Worm (Caenorhabditis elegans) whole organism, late embryonic: ENCODE results near the gene cash-1.
"Not testable (repeated sequence)": the region's sequence is repeated elsewhere in the genome, so short reads cannot be mapped to it uniquely, and the experiment has no call there.

Experiments used
- F13H6.1 ChIP-seq: sonication (generic microtip); optimal IDR thresholded peaks from 2 replicates; lab custom pipeline; 2016; ENCODE audit warnings: missing genetic modification characterization, missing compliant biosample characterization
- K02D7.2 ChIP-seq: sonication (generic microtip); optimal IDR thresholded peaks from 2 replicates; lab custom pipeline; 2017; ENCODE audit warnings: mild to moderate bottlenecking, missing genetic modification characterization, missing compliant biosample characterization
- K09A11.1 ChIP-seq: sonication (generic microtip); optimal IDR thresholded peaks from 2 replicates; lab custom pipeline; 2017; ENCODE audit warnings: antibody characterized with exemption, mild to moderate bottlenecking, missing genetic modification characterization, missing compliant biosample characterization; ENCODE audit not compliant: insufficient read depth
- T23F11.4 ChIP-seq: fragments of 200-800 bp; sonication (Bioruptor generic); optimal IDR thresholded peaks from 2 replicates; lab custom pipeline; 2018; ENCODE audit warnings: mild to moderate bottlenecking, missing genetic modification characterization, missing compliant biosample characterization
- Y22D7AL.16 ChIP-seq: sonication (generic microtip); optimal IDR thresholded peaks from 2 replicates; lab custom pipeline; 2016; ENCODE audit warnings: missing genetic modification characterization, missing compliant biosample characterization
- ceh-18 ChIP-seq: sonication (generic microtip); optimal IDR thresholded peaks from 2 replicates; lab custom pipeline; 2016; ENCODE audit warnings: missing genetic modification characterization, missing compliant biosample characterization
- ceh-19 ChIP-seq: fragments of 200-800 bp; sonication (Bioruptor generic); optimal IDR thresholded peaks from 2 replicates; lab custom pipeline; 2018; ENCODE audit warnings: mild to moderate bottlenecking, missing genetic modification characterization, missing compliant biosample characterization
- ceh-30 ChIP-seq: fragments of 150-350 bp; optimal IDR thresholded peaks from 2 replicates; lab custom pipeline; 2014; ENCODE audit warnings: missing biosample characterization, missing genetic modification characterization
- ceh-31 ChIP-seq: sonication (generic microtip); optimal IDR thresholded peaks from 2 replicates; lab custom pipeline; 2016; ENCODE audit warnings: missing genetic modification characterization, missing compliant biosample characterization
- ceh-34 ChIP-seq: sonication (generic microtip); optimal IDR thresholded peaks from 2 replicates; lab custom pipeline; 2016; ENCODE audit warnings: mild to moderate bottlenecking, missing genetic modification characterization, missing compliant biosample characterization
- ceh-48 ChIP-seq: sonication (generic microtip); optimal IDR thresholded peaks from 2 replicates; lab custom pipeline; 2016; ENCODE audit warnings: missing genetic modification characterization, inconsistent platforms, missing compliant biosample characterization
- ceh-6 ChIP-seq: fragments of 200-800 bp; sonication (Bioruptor generic); optimal IDR thresholded peaks from 2 replicates; lab custom pipeline; 2018; ENCODE audit warnings: mild to moderate bottlenecking, missing genetic modification characterization, missing compliant biosample characterization
- ceh-9 ChIP-seq: sonication (generic microtip); optimal IDR thresholded peaks from 2 replicates; lab custom pipeline; 2016; ENCODE audit warnings: mild to moderate bottlenecking, missing genetic modification characterization, inconsistent platforms, missing compliant biosample characterization
- che-1 ChIP-seq: sonication (generic microtip); optimal IDR thresholded peaks from 2 replicates; lab custom pipeline; 2016; ENCODE audit warnings: mild to moderate bottlenecking, missing genetic modification characterization, missing compliant biosample characterization
- dve-1 ChIP-seq: sonication (generic microtip); optimal IDR thresholded peaks from 2 replicates; lab custom pipeline; 2017; ENCODE audit warnings: antibody characterized with exemption, mild to moderate bottlenecking, missing genetic modification characterization, missing compliant biosample characterization
- elt-4 ChIP-seq: sonication (generic microtip); optimal IDR thresholded peaks from 2 replicates; lab custom pipeline; 2016; ENCODE audit warnings: missing genetic modification characterization, missing compliant biosample characterization
- ets-4 ChIP-seq: sonication (generic microtip); optimal IDR thresholded peaks from 2 replicates; lab custom pipeline; 2016; ENCODE audit warnings: missing genetic modification characterization, missing compliant biosample characterization
- eyg-1 ChIP-seq: sonication (generic microtip); optimal IDR thresholded peaks from 2 replicates; lab custom pipeline; 2016; ENCODE audit warnings: missing genotype, missing genetic modification characterization, missing compliant biosample characterization
- fax-1 ChIP-seq: sonication (generic microtip); optimal IDR thresholded peaks from 2 replicates; lab custom pipeline; 2016; ENCODE audit warnings: missing genotype, missing genetic modification characterization, missing compliant biosample characterization
- gmeb-2 ChIP-seq: sonication (generic microtip); optimal IDR thresholded peaks from 2 replicates; lab custom pipeline; 2016; ENCODE audit warnings: missing genetic modification characterization, inconsistent platforms, missing compliant biosample characterization
- hlh-13 ChIP-seq: fragments of 200-800 bp; sonication (Bioruptor generic); optimal IDR thresholded peaks from 2 replicates; lab custom pipeline; 2018; ENCODE audit warnings: mild to moderate bottlenecking, missing genetic modification characterization, missing compliant biosample characterization
- hlh-30 ChIP-seq: sonication (generic microtip); optimal IDR thresholded peaks from 2 replicates; lab custom pipeline; 2017; ENCODE audit warnings: antibody characterized with exemption, missing genetic modification characterization, missing compliant biosample characterization; ENCODE audit not compliant: insufficient read depth
- lin-11 ChIP-seq: fragments of 200-800 bp; sonication (Bioruptor generic); optimal IDR thresholded peaks from 2 replicates; lab custom pipeline; 2018; ENCODE audit warnings: mild to moderate bottlenecking, missing genetic modification characterization, missing compliant biosample characterization
- madf-2 ChIP-seq: sonication (generic microtip); optimal IDR thresholded peaks from 2 replicates; lab custom pipeline; 2017; ENCODE audit warnings: missing genetic modification characterization, missing compliant biosample characterization
- nfya-1 ChIP-seq: sonication (generic microtip); optimal IDR thresholded peaks from 2 replicates; lab custom pipeline; 2017; ENCODE audit warnings: missing genetic modification characterization, mild to moderate bottlenecking, missing compliant biosample characterization, antibody characterized with exemption, moderate library complexity
- nhr-11 ChIP-seq: fragments of 150-350 bp; optimal IDR thresholded peaks from 2 replicates; lab custom pipeline; 2014; ENCODE audit warnings: missing biosample characterization, missing genetic modification characterization
- nhr-232 ChIP-seq: sonication (generic microtip); optimal IDR thresholded peaks from 2 replicates; lab custom pipeline; 2016; ENCODE audit warnings: missing genetic modification characterization, missing compliant biosample characterization
- npax-4 ChIP-seq: sonication (generic microtip); optimal IDR thresholded peaks from 2 replicates; lab custom pipeline; 2016; ENCODE audit warnings: missing genetic modification characterization, missing compliant biosample characterization
- odd-2 ChIP-seq: sonication (generic microtip); optimal IDR thresholded peaks from 2 replicates; lab custom pipeline; 2017; ENCODE audit warnings: antibody characterized with exemption, mild to moderate bottlenecking, missing genetic modification characterization, missing compliant biosample characterization
- pat-9 ChIP-seq: fragments of 200-800 bp; sonication (Bioruptor generic); optimal IDR thresholded peaks from 2 replicates; lab custom pipeline; 2018; ENCODE audit warnings: mild to moderate bottlenecking, missing genetic modification characterization, moderate library complexity, missing compliant biosample characterization
- pax-1 ChIP-seq: fragments of 150-350 bp; optimal IDR thresholded peaks from 2 replicates; lab custom pipeline; 2014; ENCODE audit warnings: missing biosample characterization, missing genetic modification characterization
- pha-4 ChIP-seq: fragments of 150-350 bp; optimal IDR thresholded peaks from 2 replicates; lab custom pipeline; 2018; ENCODE audit warnings: missing biosample characterization, missing genetic modification reagents, missing genetic modification characterization
- ref-2 ChIP-seq: sonication (generic microtip); optimal IDR thresholded peaks from 2 replicates; lab custom pipeline; 2016; ENCODE audit warnings: missing genetic modification characterization, missing compliant biosample characterization
- sdc-2 ChIP-seq: sonication (generic microtip); optimal IDR thresholded peaks from 2 replicates; lab custom pipeline; 2016; ENCODE audit warnings: missing genotype, missing genetic modification characterization, missing compliant biosample characterization
- sox-2 ChIP-seq: fragments of 200-800 bp; sonication (Bioruptor generic); IDR thresholded peaks from 2 replicates; pipeline ENCODE4 v1.3.6; 2022; ENCODE audit warnings: missing genetic modification reagents, missing genetic modification characterization, missing compliant biosample characterization
- tbx-2 ChIP-seq: sonication (generic microtip); optimal IDR thresholded peaks from 2 replicates; lab custom pipeline; 2016; ENCODE audit warnings: missing genetic modification characterization, missing compliant biosample characterization
- tbx-7 ChIP-seq: sonication (generic microtip); optimal IDR thresholded peaks from 2 replicates; lab custom pipeline; 2016; ENCODE audit warnings: missing genotype, missing genetic modification characterization, missing compliant biosample characterization
- unc-3 ChIP-seq, 2 experiments: fragments of 200-800 bp in 1 of 2; sonication (Bioruptor generic) in 1 of 2; sonication (generic microtip) in 1 of 2; conservative IDR thresholded peaks in 1 of 2; optimal IDR thresholded peaks in 1 of 2; 2 replicates each; pipeline versions ENCODE4 v1.3.6 to Lab custom; 2016 to 2022; ENCODE audit warnings: missing compliant biosample characterization in 2 of 2, missing genetic modification characterization in 2 of 2, missing genetic modification reagents in 1 of 2
- unc-42 ChIP-seq: sonication (generic microtip); optimal IDR thresholded peaks from 2 replicates; lab custom pipeline; 2016; ENCODE audit warnings: missing genotype, missing genetic modification characterization, missing compliant biosample characterization
- unc-55 ChIP-seq: sonication (generic microtip); optimal IDR thresholded peaks from 2 replicates; lab custom pipeline; 2017; ENCODE audit warnings: missing biosample characterization, missing genetic modification reagents, missing genetic modification characterization
- unc-86 ChIP-seq: sonication (generic microtip); optimal IDR thresholded peaks from 2 replicates; lab custom pipeline; 2016; ENCODE audit warnings: missing genetic modification characterization, missing compliant biosample characterization
- ztf-16 ChIP-seq: sonication (generic microtip); optimal IDR thresholded peaks from 2 replicates; lab custom pipeline; 2017; ENCODE audit warnings: missing genetic modification characterization, missing compliant biosample characterization

The cash-1 gene

ce11 chrV:10341905-10342328, 20.1 kb upstream of the cash-1 start, which contains the start of gene K07C5.13:
K07C5.13 (plus strand) TSS chrV:10342055.
- TF ChIP-seq ref-2, result peak; percentile 49
- TF ChIP-seq ceh-18 (tag; lab: Kevin White, UChicago), result peak; percentile 70
- TF ChIP-seq sdc-2, result peak; percentile 22
- peak; percentile 5 for TF ChIP-seq unc-86
- 0 out of 2 replicates have a peak, but pooled peaks have one; percentile 42 for TF ChIP-seq unc-3 (GFP tag; conservative IDR thresholded peaks at IDR 0.05; lab: Robert Waterston, UW)
- not testable (repeated sequence) for TF ChIP-seq unc-3 (tag; optimal IDR thresholded peaks at IDR 0.05; lab: Kevin White, UChicago)
- peak; percentile 56 for TF ChIP-seq ceh-31 (tag; lab: Kevin White, UChicago)
- TF ChIP-seq tbx-2 (tag; lab: Kevin White, UChicago), result peak; percentile 25
- peak; percentile 17 for TF ChIP-seq unc-42 (tag; lab: Kevin White, UChicago)
- TF ChIP-seq ceh-34 (tag; lab: Kevin White, UChicago), result peak; percentile 29

- TF ChIP-seq pax-1 (no peak), sdc-2 (no peak), hlh-13 (no peak), elt-4 (no peak), odd-2 (tag; lab: Kevin White, UChicago) (no peak), hlh-30 (tag; lab: Kevin White, UChicago) (no peak), ceh-31 (tag; lab: Kevin White, UChicago) (no peak), ceh-19 (GFP tag; lab: Kevin White, UChicago) (no peak), nhr-11 (tag; lab: Kevin White, UChicago) (no peak), gmeb-2 (tag; lab: Kevin White, UChicago) (no peak), ceh-6 (GFP tag; lab: Kevin White, UChicago) (no peak), pha-4 (tag; lab: Kevin White, UChicago) (no peak), nhr-232 (tag; lab: Kevin White, UChicago) (no peak), ceh-48 (tag; lab: Kevin White, UChicago) (no peak), ets-4 (tag; lab: Kevin White, UChicago) (no peak), lin-11 (tag; lab: Kevin White, UChicago) (no peak)
Observed at ce11 chrV:10342904-10343303, 19.2 kb upstream of the cash-1 start, which contains the start of gene K07C5.3. K07C5.3 (plus strand) TSS chrV:10343032.

- TF ChIP-seq unc-42 (tag; lab: Kevin White, UChicago) (no peak), nfya-1 (tag; lab: Kevin White, UChicago) (no peak), sdc-2 (no peak), ceh-19 (GFP tag; lab: Kevin White, UChicago) (no peak), npax-4 (no peak), ceh-31 (tag; lab: Kevin White, UChicago) (no peak), odd-2 (tag; lab: Kevin White, UChicago) (no peak), ets-4 (tag; lab: Kevin White, UChicago) (no peak), ztf-16 (tag; lab: Kevin White, UChicago) (no peak), T23F11.4 (GFP tag; lab: Kevin White, UChicago) (no peak), unc-86 (no peak), ceh-9 (no peak), hlh-30 (tag; lab: Kevin White, UChicago) (no peak), nhr-11 (tag; lab: Kevin White, UChicago) (no peak)
Observed at ce11 chrV:10350054-10350453, 12.0 kb upstream of the cash-1 start, which contains the start of gene K07C5.9. K07C5.9 (minus strand) TSS chrV:10350154.

ce11 chrV:10352928-10353427, 9.1 kb upstream of the cash-1 start, which contains the start of gene nol-56:
nol-56 (minus strand) TSS chrV:10352978.
- TF ChIP-seq pat-9 (tag; lab: Kevin White, UChicago), result no peak
- no peak for TF ChIP-seq ref-2
- TF ChIP-seq ceh-6 (GFP tag; lab: Kevin White, UChicago), result no peak
- no peak for TF ChIP-seq eyg-1 (tag; lab: Kevin White, UChicago)
- TF ChIP-seq ceh-31 (tag; lab: Kevin White, UChicago), result peak; percentile 48
- no peak for TF ChIP-seq dve-1 (tag; lab: Kevin White, UChicago)
- no peak for TF ChIP-seq elt-4
- TF ChIP-seq ceh-30 (tag; lab: Kevin White, UChicago), result no peak
- TF ChIP-seq che-1 (tag; lab: Kevin White, UChicago), result no peak
- TF ChIP-seq madf-2 (tag; lab: Kevin White, UChicago), result no peak
- no peak for TF ChIP-seq hlh-30 (tag; lab: Kevin White, UChicago)
- TF ChIP-seq fax-1 (tag; lab: Kevin White, UChicago), result no peak
- no peak for TF ChIP-seq unc-55 (GFP tag; lab: Kevin White, UChicago)
- TF ChIP-seq F13H6.1 (tag; lab: Kevin White, UChicago), result no peak
- TF ChIP-seq nhr-232 (tag; lab: Kevin White, UChicago), result no peak
- TF ChIP-seq unc-42 (tag; lab: Kevin White, UChicago), result peak; percentile 7
- TF ChIP-seq K09A11.1 (tag; lab: Kevin White, UChicago), result no peak
- TF ChIP-seq nhr-11 (tag; lab: Kevin White, UChicago), result no peak
- peak; percentile 15 for TF ChIP-seq tbx-2 (tag; lab: Kevin White, UChicago)
- no peak for TF ChIP-seq pax-1
- no peak for TF ChIP-seq hlh-13
- no peak for TF ChIP-seq sox-2 (GFP tag; lab: Robert Waterston, UW)
- peak; percentile 8 for TF ChIP-seq tbx-7 (tag; lab: Kevin White, UChicago)
- TF ChIP-seq K02D7.2, result no peak
- TF ChIP-seq ets-4 (tag; lab: Kevin White, UChicago), result no peak
- no peak for TF ChIP-seq Y22D7AL.16 (tag; lab: Kevin White, UChicago)
